Fruit fly (Drosophila melanogaster) whole organism, adult: ENCODE data around the gene Spn31A.
A peak's percentile ranks its signal among the peaks of the same experiment; 100 is the strongest.

Experiments
- CG11617 ChIP-seq: fragments of 200-800 bp; sonication (Bioruptor generic); optimal IDR thresholded peaks from 2 replicates; lab custom pipeline; 2017; ENCODE audit warnings: mild to moderate bottlenecking, missing biosample characterization, missing genetic modification reagents, missing genetic modification characterization
- CG12768 ChIP-seq: fragments of 200-800 bp; sonication (Bioruptor generic); optimal IDR thresholded peaks from 2 replicates; lab custom pipeline; 2017; ENCODE audit warnings: missing biosample characterization, missing genetic modification characterization, mild to moderate bottlenecking, moderate library complexity, missing genetic modification reagents
- CG14711 ChIP-seq: fragments of 200-800 bp; sonication (Bioruptor generic); optimal IDR thresholded peaks from 2 replicates; lab custom pipeline; 2018; ENCODE audit warnings: missing biosample characterization, mild to moderate bottlenecking, missing genetic modification characterization, moderate library complexity
- CG1620 ChIP-seq: fragments of 200-800 bp; sonication (Bioruptor generic); optimal IDR thresholded peaks from 2 replicates; lab custom pipeline; 2016; ENCODE audit warnings: missing biosample characterization, missing genetic modification characterization
- CG33017 ChIP-seq: fragments of 200-800 bp; sonication (Bioruptor generic); optimal IDR thresholded peaks from 2 replicates; lab custom pipeline; 2018; ENCODE audit warnings: missing biosample characterization, mild to moderate bottlenecking, missing genetic modification characterization, moderate library complexity
- CG5204 ChIP-seq: fragments of 200-800 bp; sonication (Bioruptor generic); optimal IDR thresholded peaks from 2 replicates; lab custom pipeline; 2016; ENCODE audit warnings: missing biosample characterization, missing genetic modification characterization
- CG7045 ChIP-seq: fragments of 200-800 bp; sonication (Bioruptor generic); optimal IDR thresholded peaks from 2 replicates; lab custom pipeline; 2017; ENCODE audit warnings: missing biosample characterization, mild to moderate bottlenecking, missing genetic modification characterization
- CG7101 ChIP-seq: fragments of 200-800 bp; sonication (Bioruptor generic); optimal IDR thresholded peaks from 2 replicates; lab custom pipeline; 2018; ENCODE audit warnings: missing biosample characterization, mild to moderate bottlenecking, missing genetic modification characterization, moderate library complexity
- Clk ChIP-seq: fragments of 200-800 bp; sonication (Bioruptor generic); optimal IDR thresholded peaks from 2 replicates; lab custom pipeline; 2017; ENCODE audit warnings: missing biosample characterization, missing genetic modification characterization
- Crg-1 ChIP-seq: fragments of 200-800 bp; sonication (Bioruptor generic); optimal IDR thresholded peaks from 2 replicates; lab custom pipeline; 2016; ENCODE audit warnings: missing biosample characterization, missing genetic modification characterization
- Hr96 ChIP-seq: fragments of 200-800 bp; sonication (Bioruptor generic); optimal IDR thresholded peaks from 2 replicates; lab custom pipeline; 2016; ENCODE audit warnings: missing biosample characterization, missing genetic modification characterization
- Mnt ChIP-seq: fragments of 200-800 bp; sonication (Bioruptor generic); optimal IDR thresholded peaks from 2 replicates; lab custom pipeline; 2016; ENCODE audit warnings: missing biosample characterization, mild to moderate bottlenecking, missing genetic modification characterization
- bab1 ChIP-seq: fragments of 200-800 bp; sonication (Bioruptor generic); optimal IDR thresholded peaks from 3 replicates; lab custom pipeline; 2019; ENCODE audit warnings: missing biosample characterization, mild to moderate bottlenecking, missing genetic modification characterization, moderate library complexity
- cic ChIP-seq: fragments of 200-800 bp; sonication (Bioruptor generic); optimal IDR thresholded peaks from 2 replicates; lab custom pipeline; 2017; ENCODE audit warnings: missing biosample characterization, mild to moderate bottlenecking, missing genetic modification characterization, moderate library complexity
- cnc ChIP-seq, 2 experiments: fragments of >200 bp; optimal IDR thresholded peaks; 2 replicates each; lab custom pipeline; 2017
- kay ChIP-seq: fragments of 200-800 bp; sonication (Bioruptor generic); peaks from one replicate; lab custom pipeline; 2016; ENCODE audit warnings: missing biosample characterization, missing genetic modification characterization, borderline replicate concordance
- ovo ChIP-seq: fragments of 200-800 bp; sonication (Bioruptor generic); optimal IDR thresholded peaks from 2 replicates; lab custom pipeline; 2016; ENCODE audit warnings: missing biosample characterization, missing genetic modification characterization
- pad ChIP-seq: fragments of 200-800 bp; sonication (Bioruptor generic); optimal IDR thresholded peaks from 3 replicates; lab custom pipeline; 2017; ENCODE audit warnings: missing biosample characterization, missing genetic modification characterization, mild to moderate bottlenecking, moderate library complexity, missing genetic modification reagents
- tj ChIP-seq: fragments of 200-800 bp; sonication (Bioruptor generic); optimal IDR thresholded peaks from 3 replicates; lab custom pipeline; 2017; ENCODE audit warnings: missing biosample characterization, mild to moderate bottlenecking, missing genetic modification characterization, moderate library complexity
- toe ChIP-seq: fragments of 200-800 bp; sonication (Bioruptor generic); optimal IDR thresholded peaks from 2 replicates; lab custom pipeline; 2016; ENCODE audit warnings: missing biosample characterization, missing genetic modification characterization

Gene Spn31A

DNA sequence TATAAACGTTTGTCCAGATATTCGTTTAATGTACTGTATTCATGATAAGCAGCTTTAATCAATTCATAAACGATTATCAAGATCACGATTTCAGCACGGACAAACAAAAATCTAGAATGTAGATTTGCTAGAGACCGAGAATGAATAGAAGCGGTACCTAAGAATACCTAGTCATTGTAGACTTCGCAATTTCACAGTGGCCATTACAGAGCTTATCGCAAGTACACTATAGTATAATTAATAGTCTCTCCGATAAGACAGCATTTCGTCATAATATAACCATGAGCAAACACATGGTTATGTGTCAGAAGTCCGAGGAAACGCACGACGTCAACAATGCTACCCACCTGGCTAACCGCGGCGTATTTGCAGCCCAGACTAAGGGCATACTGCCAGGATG, 11.3 kb upstream of the Spn31A start, which contains the start of gene CG33301:
Gene CG33301, plus strand, starts transcription at position 301 of the 400 bp plus-strand sequence.
- TF ChIP-seq CG7101 (tag; lab: Kevin White, UChicago): no peak
- peak; percentile 66 for TF ChIP-seq kay
- no peak for TF ChIP-seq ovo
- no peak for TF ChIP-seq Mnt (GFP tag; lab: Kevin White, UChicago)
- TF ChIP-seq cic (GFP tag; lab: Kevin White, UChicago): peak; percentile 16
- TF ChIP-seq CG33017 (tag; lab: Kevin White, UChicago): peak; percentile 15
- TF ChIP-seq CG1620 (GFP tag; lab: Kevin White, UChicago): no peak
- no peak for TF ChIP-seq CG5204 (GFP tag; lab: Kevin White, UChicago)

DNA sequence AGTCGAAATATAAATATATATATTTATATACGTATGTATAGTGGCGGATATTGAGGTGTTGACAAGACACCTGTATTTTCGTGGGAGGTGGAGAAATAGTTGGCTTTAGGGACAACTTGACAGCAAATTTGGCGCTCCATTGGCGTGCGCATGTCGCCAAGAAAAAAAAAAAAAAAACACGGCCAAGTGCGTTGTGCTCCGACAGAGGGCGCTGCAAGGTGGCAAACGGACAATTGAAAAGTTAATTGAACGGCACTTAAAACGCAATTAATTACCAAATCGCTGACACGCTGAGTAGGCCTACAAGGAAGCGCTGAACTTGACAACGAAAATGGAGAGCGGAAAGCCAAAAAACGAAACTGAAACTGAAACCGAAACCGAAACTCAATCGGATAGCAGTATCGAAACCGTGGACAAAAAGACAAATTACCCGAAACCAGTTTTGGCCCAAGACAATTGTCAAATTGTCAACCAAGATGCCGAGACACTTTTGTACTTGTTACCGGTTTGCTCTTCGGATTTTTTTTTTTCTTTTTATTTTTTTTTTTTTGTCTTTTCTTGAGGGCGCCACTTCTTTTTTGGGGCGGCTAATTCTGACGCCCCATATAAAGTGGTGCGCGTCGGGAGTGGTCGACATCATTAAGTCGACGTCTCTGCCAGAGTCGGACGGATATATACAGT, 6.9 kb upstream of the Spn31A start, which contains the start of gene Cpr31A:
Gene Cpr31A, plus strand, starts transcription at position 631 of the 681 bp plus-strand sequence.
- TF ChIP-seq pad: no peak
- no peak for TF ChIP-seq toe (GFP tag; lab: Kevin White, UChicago)
- TF ChIP-seq kay: no peak
- TF ChIP-seq CG14711 (tag; lab: Kevin White, UChicago): no peak
- no peak for TF ChIP-seq bab1

DNA sequence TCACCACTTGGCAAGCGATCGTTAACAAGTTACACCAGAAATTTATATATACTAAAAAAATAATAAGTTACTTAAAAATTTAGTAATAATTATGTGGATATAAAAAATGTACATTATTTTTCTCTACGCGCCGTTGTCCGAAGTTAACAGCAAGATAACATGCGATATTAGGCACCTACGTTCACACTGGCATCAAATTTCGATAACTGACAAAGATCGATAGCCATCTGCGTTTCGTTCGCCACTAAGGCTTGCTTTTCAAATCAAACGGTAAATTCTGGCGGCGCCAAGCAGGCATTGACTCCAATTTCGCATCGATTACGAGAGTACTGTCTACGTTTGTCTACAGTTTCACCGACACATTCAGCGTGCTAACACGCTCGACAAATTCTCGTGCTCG, 3.9 kb upstream of the Spn31A start, which contains the start of gene Pen:
Gene Pen, plus strand, starts transcription at position 196 of the 400 bp plus-strand sequence.
- TF ChIP-seq bab1: no peak
- no peak for TF ChIP-seq CG5204 (GFP tag; lab: Kevin White, UChicago)
- no peak for TF ChIP-seq CG11617 (GFP tag; lab: Kevin White, UChicago)

DNA sequence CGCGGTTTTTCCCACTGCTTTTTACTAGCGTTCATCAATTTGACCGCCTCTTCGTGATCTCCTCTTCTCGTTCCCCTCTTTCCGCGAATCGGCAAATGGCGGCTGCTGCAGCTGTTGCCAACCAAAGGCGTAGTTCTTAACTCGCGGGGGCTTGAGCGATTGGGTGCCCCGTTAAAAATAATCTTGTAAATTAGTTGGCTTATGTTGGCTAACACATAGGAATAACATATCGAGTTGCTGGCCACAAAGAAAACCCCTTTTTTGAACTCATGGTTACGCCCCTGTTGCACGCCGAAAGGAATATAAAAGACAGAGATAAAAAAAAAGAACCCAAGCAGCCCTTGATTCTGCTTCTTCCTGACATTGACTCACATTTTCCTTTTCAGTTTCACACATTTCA, 3.4 kb upstream of the Spn31A start:
- TF ChIP-seq Crg-1 (GFP tag; lab: Kevin White, UChicago) (no peak), CG7101 (tag; lab: Kevin White, UChicago) (peak; percentile 52), CG14711 (tag; lab: Kevin White, UChicago) (peak; percentile 56), bab1 (peak; percentile 86), pad (peak; percentile 65), Clk (GFP tag; lab: Kevin White, UChicago) (no peak), toe (GFP tag; lab: Kevin White, UChicago) (no peak), CG1620 (GFP tag; lab: Kevin White, UChicago) (peak; percentile 3), Hr96 (peak; percentile 27), ovo (no peak)

DNA sequence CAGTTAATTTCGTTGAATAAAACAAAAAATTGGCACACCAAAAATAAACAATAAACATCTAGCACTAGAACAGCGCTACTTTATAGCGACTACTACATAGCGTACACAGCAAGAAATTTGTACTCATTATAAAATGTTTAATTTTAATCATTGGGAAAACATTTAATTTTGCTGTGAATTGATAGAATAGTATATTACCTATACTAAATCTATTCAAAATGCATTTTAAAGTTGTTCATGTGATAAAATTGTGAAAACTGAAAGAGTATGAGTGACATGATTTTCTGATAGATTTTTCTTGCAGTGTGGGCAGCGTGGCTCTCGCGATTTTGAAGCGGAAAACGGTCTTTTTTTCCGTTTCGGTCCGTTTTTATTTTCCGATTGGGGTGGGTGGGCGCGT, 660 bp downstream of the Spn31A start:
- TF ChIP-seq bab1 (peak; percentile 29), CG11617 (GFP tag; lab: Kevin White, UChicago) (no peak)

DNA sequence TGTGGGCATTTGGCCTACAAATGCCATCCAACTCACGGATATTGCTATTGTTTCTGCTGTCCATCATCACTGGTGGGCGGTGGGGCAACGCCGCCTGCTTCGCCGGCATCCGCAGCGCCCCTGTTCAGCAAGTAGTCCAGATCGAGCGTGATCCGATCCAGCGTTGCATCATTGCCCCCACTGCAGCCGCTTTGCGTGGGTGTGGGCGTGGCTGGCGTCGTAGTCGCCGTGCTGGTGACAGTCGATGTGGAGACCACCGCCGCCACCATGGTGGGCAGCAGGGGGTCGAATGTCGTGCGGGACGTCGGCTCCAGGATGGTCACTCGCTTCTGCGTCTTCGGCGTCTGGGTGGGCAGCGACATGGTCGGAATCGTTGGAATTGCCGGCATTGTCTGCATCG, 4.1 kb downstream of the Spn31A start:
- no peak for TF ChIP-seq Clk (GFP tag; lab: Kevin White, UChicago)
- TF ChIP-seq Hr96: no peak
- TF ChIP-seq Crg-1 (GFP tag; lab: Kevin White, UChicago): no peak
- TF ChIP-seq tj: no peak
- TF ChIP-seq toe (GFP tag; lab: Kevin White, UChicago): no peak
- no peak for TF ChIP-seq cic (GFP tag; lab: Kevin White, UChicago)
- TF ChIP-seq CG11617 (GFP tag; lab: Kevin White, UChicago): no peak
- TF ChIP-seq CG33017 (tag; lab: Kevin White, UChicago): no peak
- no peak for TF ChIP-seq CG12768 (GFP tag; lab: Kevin White, UChicago)
- TF ChIP-seq kay: no peak
- TF ChIP-seq cnc (optimal IDR thresholded peaks at IDR 0.05; lab: Kevin White, UChicago): no peak
- no peak for TF ChIP-seq CG7101 (tag; lab: Kevin White, UChicago)
- TF ChIP-seq CG5204 (GFP tag; lab: Kevin White, UChicago): no peak

DNA sequence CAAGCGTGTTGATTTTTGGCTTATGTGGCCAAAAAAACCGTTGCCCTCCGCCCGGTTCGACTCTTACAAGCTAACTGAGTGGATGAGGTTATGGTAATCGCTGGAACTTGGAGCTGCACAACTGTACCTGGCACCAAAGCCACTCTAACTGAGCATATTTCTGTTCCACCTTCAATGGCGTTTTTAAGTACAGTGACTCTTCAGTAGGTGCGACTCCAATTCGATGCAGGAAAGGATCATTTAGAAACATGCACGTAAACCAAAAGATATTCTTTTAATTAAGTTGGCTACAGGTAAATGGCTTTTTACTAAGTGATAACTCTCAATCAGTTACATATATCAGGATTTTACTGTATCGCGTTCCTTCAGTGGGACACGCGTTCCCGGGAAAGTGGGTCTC, 31.7 kb downstream of the Spn31A start, which contains the start of gene CG13133:
Gene CG13133, minus strand, starts transcription at position 101 of the 400 bp plus-strand sequence.
- no peak for TF ChIP-seq Hr96
- TF ChIP-seq pad: no peak
- no peak for TF ChIP-seq bab1
- no peak for TF ChIP-seq tj
- no peak for TF ChIP-seq ovo
- TF ChIP-seq CG7101 (tag; lab: Kevin White, UChicago): no peak
- TF ChIP-seq CG7045 (GFP tag; lab: Kevin White, UChicago): no peak
- no peak for TF ChIP-seq Crg-1 (GFP tag; lab: Kevin White, UChicago)
- TF ChIP-seq CG14711 (tag; lab: Kevin White, UChicago): no peak
- no peak for TF ChIP-seq CG12768 (GFP tag; lab: Kevin White, UChicago)

DNA sequence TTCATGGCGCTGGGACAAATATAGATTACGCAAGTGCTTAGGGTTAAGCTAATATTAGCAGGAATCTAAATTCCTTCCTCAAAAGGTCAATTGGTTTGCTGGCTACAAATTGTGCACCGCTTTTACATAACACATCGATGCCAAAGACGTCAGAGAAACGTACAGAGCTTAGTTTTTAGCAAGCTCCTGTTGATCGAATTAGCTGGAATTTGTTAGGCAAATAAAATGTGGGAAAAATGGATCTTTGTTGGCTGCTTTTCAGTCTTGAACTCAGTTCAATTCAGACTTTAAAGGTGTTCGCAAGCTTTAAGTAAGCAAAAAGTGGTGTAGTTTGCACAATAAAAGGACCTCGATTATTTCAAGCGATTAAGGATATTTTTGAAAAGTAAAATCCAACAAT, 33.2 kb downstream of the Spn31A start, which contains the start of gene CG34109:
Gene CG34109, plus strand, starts transcription at position 301 of the 400 bp plus-strand sequence.
- TF ChIP-seq CG1620 (GFP tag; lab: Kevin White, UChicago) (no peak), CG7101 (tag; lab: Kevin White, UChicago) (no peak), CG11617 (GFP tag; lab: Kevin White, UChicago) (no peak), kay (no peak), Mnt (GFP tag; lab: Kevin White, UChicago) (no peak), CG33017 (tag; lab: Kevin White, UChicago) (no peak), tj (no peak), cic (GFP tag; lab: Kevin White, UChicago) (no peak), ovo (no peak)
